Fruit fly (Drosophila melanogaster) S2 (cell line): ENCODE data around the gene Rilpl.

Experiments
- CG8478 ChIP-seq: fragments of >200 bp; optimal IDR thresholded peaks from 2 replicates; lab custom pipeline; 2018
- CTCF ChIP-seq, 2 experiments: fragments of >200 bp; optimal IDR thresholded peaks; 2 replicates each; lab custom pipeline; 2018

DNA sequence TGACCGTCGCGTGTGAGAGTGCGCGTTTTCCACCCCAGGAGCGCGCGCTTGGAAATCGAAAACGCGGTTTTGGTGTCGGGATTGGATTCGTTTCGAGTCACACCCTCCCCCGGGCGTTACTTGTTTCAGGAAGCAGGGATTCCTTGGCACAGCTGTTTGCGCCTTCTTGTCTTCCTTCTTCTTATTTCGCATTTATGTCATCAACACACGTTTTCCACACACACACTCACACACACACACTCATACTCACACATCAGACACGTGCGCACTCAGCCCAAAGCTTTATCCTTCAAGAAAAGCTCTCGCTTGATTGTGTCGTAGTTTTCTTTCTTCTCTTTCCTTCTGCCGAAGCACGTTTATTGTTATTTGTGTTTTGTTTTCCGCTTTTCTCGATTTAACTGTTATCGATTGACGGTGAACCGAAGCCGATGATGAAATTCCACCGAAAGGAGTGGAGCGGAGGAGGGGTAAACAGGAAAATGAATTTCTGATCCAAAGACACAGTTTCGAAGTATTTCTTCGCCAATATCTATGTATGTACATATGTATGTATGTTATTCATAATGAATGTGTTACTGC is 11.4 kb upstream of the Rilpl start:
- TF ChIP-seq CG8478 (lab: Kevin White, UChicago) (no peak), CTCF (optimal IDR thresholded peaks at IDR 0.05; lab: Kevin White, UChicago) (no peak)
